Fruit fly (Drosophila melanogaster) whole organism, embryonic: ENCODE measurements around the gene Swip-1.

Source experiments
- Atf6 ChIP-seq: fragments of 200-800 bp; sonication (Bioruptor generic); IDR thresholded peaks from 2 replicates; pipeline ENCODE4 v1.3.6; 2022; ENCODE audit warnings: missing biosample characterization, missing genetic modification characterization
- CG12769 ChIP-seq: fragments of 200-800 bp; sonication (Bioruptor generic); optimal IDR thresholded peaks from 2 replicates; lab custom pipeline; 2019; ENCODE audit warnings: missing biosample characterization, mild to moderate bottlenecking, missing genetic modification characterization, moderate library complexity
- CG7839 ChIP-seq: fragments of 200-800 bp; sonication (Bioruptor generic); optimal IDR thresholded peaks from 3 replicates; lab custom pipeline; 2018; ENCODE audit warnings: missing biosample characterization, mild to moderate bottlenecking, missing genetic modification characterization, moderate library complexity
- onecut ChIP-seq: fragments of 200-800 bp; sonication (Bioruptor generic); IDR thresholded peaks from 2 replicates; pipeline ENCODE4 v1.3.6; 2022; ENCODE audit warnings: missing biosample characterization, missing genetic modification characterization

- no peak for TF ChIP-seq CG7839 (tag; lab: Kevin White, UChicago)
- TF ChIP-seq Atf6 (GFP tag; lab: Robert Waterston, UW) = no peak
- no peak for TF ChIP-seq onecut (GFP tag; lab: Robert Waterston, UW)
- TF ChIP-seq CG12769 (tag; lab: Kevin White, UChicago) = no peak
Observed at dm6 chr2L:18978923-18979322, 8.2 kb downstream of the Swip-1 start.
